Worm (Caenorhabditis elegans) whole organism, L1 larva: ENCODE measurements around the gene clh-3.

Experiments
- ceh-82 ChIP-seq, 3 experiments: fragments of 150-350 bp in 1 of 3; sonication (generic microtip) in 2 of 3; optimal IDR thresholded peaks; 2 replicates each; lab custom pipeline; 2014 to 2017; ENCODE audit warnings: missing biosample characterization in 3 of 3, missing genetic modification characterization in 3 of 3
- tbx-2 ChIP-seq: sonication (generic microtip); optimal IDR thresholded peaks from 2 replicates; lab custom pipeline; 2016; ENCODE audit warnings: missing genetic modification characterization, missing compliant biosample characterization

DNA sequence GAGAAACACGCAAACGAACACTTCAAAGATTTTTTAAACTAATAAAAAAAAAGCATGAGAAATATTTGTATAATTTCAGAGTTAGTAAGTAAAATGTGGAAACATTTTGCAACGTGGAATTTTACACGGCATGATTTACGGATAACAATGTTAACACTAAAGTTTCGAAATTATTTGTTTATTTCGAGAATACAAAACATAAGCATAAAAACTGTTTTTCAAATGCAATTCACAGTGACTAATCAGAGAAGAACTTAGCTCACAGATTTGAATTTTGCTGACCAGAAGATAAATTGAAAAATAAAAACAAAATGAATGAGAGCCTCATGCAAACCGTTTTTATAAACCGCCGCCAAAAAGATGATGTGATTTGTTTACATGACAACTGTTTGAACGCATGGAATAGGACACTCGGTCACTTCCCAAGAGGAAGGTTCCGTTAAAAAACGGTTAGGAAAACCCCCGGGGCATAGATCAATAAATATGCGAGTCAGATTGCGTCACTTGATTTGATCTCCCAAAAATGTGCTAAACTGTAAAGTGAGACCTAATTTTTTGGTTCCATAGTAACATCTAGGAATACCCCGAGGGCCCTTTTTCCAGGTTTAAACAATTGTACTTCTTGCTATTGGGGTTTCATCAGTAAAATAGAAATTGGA is at the start of gene clh-3:
- TF ChIP-seq ceh-82 (tag; optimal IDR thresholded peaks at IDR 0.05; lab: Kevin White, UChicago) (no peak), tbx-2 (tag; lab: Kevin White, UChicago) (no peak)
